Worm (Caenorhabditis elegans) whole organism, late embryonic: Measurements from ENCODE around the gene srbc-1.

Experiments
- ama-1 ChIP-seq: fragments of 150-350 bp; optimal IDR thresholded peaks from 2 replicates; lab custom pipeline; 2014
- ceh-31 ChIP-seq: sonication (generic microtip); optimal IDR thresholded peaks from 2 replicates; lab custom pipeline; 2016; ENCODE audit warnings: missing genetic modification characterization, missing compliant biosample characterization
- ceh-9 ChIP-seq: sonication (generic microtip); optimal IDR thresholded peaks from 2 replicates; lab custom pipeline; 2016; ENCODE audit warnings: mild to moderate bottlenecking, missing genetic modification characterization, inconsistent platforms, missing compliant biosample characterization
- dmd-4 ChIP-seq: sonication (generic microtip); optimal IDR thresholded peaks from 2 replicates; lab custom pipeline; 2016; ENCODE audit warnings: borderline replicate concordance, missing genetic modification characterization, missing compliant biosample characterization
- fax-1 ChIP-seq: sonication (generic microtip); optimal IDR thresholded peaks from 2 replicates; lab custom pipeline; 2016; ENCODE audit warnings: missing genotype, missing genetic modification characterization, missing compliant biosample characterization
- hlh-30 ChIP-seq: sonication (generic microtip); optimal IDR thresholded peaks from 2 replicates; lab custom pipeline; 2017; ENCODE audit warnings: antibody characterized with exemption, missing genetic modification characterization, missing compliant biosample characterization; ENCODE audit not compliant: insufficient read depth
- nhr-11 ChIP-seq: fragments of 150-350 bp; optimal IDR thresholded peaks from 2 replicates; lab custom pipeline; 2014; ENCODE audit warnings: missing biosample characterization, missing genetic modification characterization
- pha-2 ChIP-seq: sonication (generic microtip); optimal IDR thresholded peaks from 2 replicates; lab custom pipeline; 2017; ENCODE audit warnings: mild to moderate bottlenecking, missing genetic modification characterization, missing compliant biosample characterization
- pqm-1 ChIP-seq: sonication (generic microtip); optimal IDR thresholded peaks from 2 replicates; lab custom pipeline; 2016; ENCODE audit warnings: missing genetic modification characterization, missing compliant biosample characterization
- pros-1 ChIP-seq: fragments of 150-350 bp; optimal IDR thresholded peaks from 2 replicates; lab custom pipeline; 2014; ENCODE audit warnings: missing biosample characterization, missing genetic modification reagents, missing genetic modification characterization
- ref-2 ChIP-seq: sonication (generic microtip); optimal IDR thresholded peaks from 2 replicates; lab custom pipeline; 2016; ENCODE audit warnings: missing genetic modification characterization, missing compliant biosample characterization
- sox-4 ChIP-seq: sonication (generic microtip); optimal IDR thresholded peaks from 2 replicates; lab custom pipeline; 2017; ENCODE audit warnings: mild to moderate bottlenecking, missing genetic modification characterization, inconsistent platforms, missing compliant biosample characterization
- unc-55 ChIP-seq: sonication (generic microtip); optimal IDR thresholded peaks from 2 replicates; lab custom pipeline; 2017; ENCODE audit warnings: missing biosample characterization, missing genetic modification reagents, missing genetic modification characterization

DNA sequence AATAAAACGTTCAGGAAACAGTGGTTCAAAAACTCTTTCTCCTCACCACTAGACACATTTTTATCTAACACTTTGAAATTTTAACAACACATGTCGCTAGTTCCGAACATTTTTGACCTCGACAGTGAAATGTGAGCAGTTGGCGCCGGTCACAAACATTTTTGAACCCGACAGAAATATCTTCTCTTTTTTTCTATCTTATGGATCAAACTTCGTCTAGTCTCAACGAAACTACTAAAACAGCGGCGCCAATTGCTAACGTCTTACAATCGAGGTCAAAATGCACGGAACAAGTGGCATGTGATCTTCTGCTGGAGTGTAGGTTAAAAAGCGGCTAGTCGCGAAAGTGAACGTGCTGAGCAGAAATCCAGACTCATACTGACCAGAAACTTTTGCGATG, 42.2 kb upstream of the srbc-1 start:
- TF ChIP-seq sox-4 = no peak
- TF ChIP-seq pha-2 = no peak
- no peak for TF ChIP-seq ama-1 (lab: Kevin White, UChicago)
- no peak for TF ChIP-seq pros-1 (tag; lab: Kevin White, UChicago)
- no peak for TF ChIP-seq ceh-31 (tag; lab: Kevin White, UChicago)
- no peak for TF ChIP-seq nhr-11 (tag; lab: Kevin White, UChicago)
- TF ChIP-seq dmd-4 (tag; lab: Kevin White, UChicago) = no peak
- TF ChIP-seq pqm-1 (tag; lab: Kevin White, UChicago) = no peak
- TF ChIP-seq hlh-30 = no peak
- no peak for TF ChIP-seq fax-1 (tag; lab: Kevin White, UChicago)
- TF ChIP-seq ceh-9 = no peak
- TF ChIP-seq unc-55 (GFP tag; lab: Kevin White, UChicago) = no peak
- no peak for TF ChIP-seq ref-2
